Fruit fly (Drosophila melanogaster) whole organism, embryonic: Measurements from ENCODE around the gene Tango5.

Source experiments
- Asciz ChIP-seq: fragments of 200-800 bp; sonication (Bioruptor generic); optimal IDR thresholded peaks from 2 replicates; lab custom pipeline; 2017; ENCODE audit warnings: missing biosample characterization, mild to moderate bottlenecking, missing genetic modification characterization, missing genetic modification reagents
- BtbVII ChIP-seq: fragments of 200-800 bp; sonication (Bioruptor generic); optimal IDR thresholded peaks from 3 replicates; lab custom pipeline; 2017; ENCODE audit warnings: missing biosample characterization, mild to moderate bottlenecking, missing genetic modification characterization
- CG10321 ChIP-seq: fragments of 200-800 bp; sonication (Bioruptor generic); IDR thresholded peaks from 2 replicates; pipeline ENCODE4 v1.3.6; 2022; ENCODE audit warnings: missing biosample characterization, missing genetic modification characterization
- CG12104 ChIP-seq: fragments of 200-800 bp; sonication (Bioruptor generic); optimal IDR thresholded peaks from 3 replicates; lab custom pipeline; 2016; ENCODE audit warnings: missing biosample characterization, missing genetic modification characterization
- CG12236 ChIP-seq: fragments of 200-800 bp; sonication (Bioruptor generic); optimal IDR thresholded peaks from 2 replicates; lab custom pipeline; 2016; ENCODE audit warnings: missing biosample characterization, missing genetic modification characterization
- CG12391 ChIP-seq: fragments of 200-800 bp; sonication (Bioruptor generic); optimal IDR thresholded peaks from 3 replicates; lab custom pipeline; 2018; ENCODE audit warnings: missing biosample characterization, mild to moderate bottlenecking, missing genetic modification characterization, moderate library complexity
- CG13287 ChIP-seq: fragments of 200-800 bp; sonication (Bioruptor generic); IDR thresholded peaks from 2 replicates; pipeline ENCODE4 v1.3.6; 2022; ENCODE audit warnings: missing biosample characterization, missing genetic modification characterization; ENCODE audit not compliant: partially characterized antibody
- CG13894 ChIP-seq: fragments of 200-800 bp; sonication (Bioruptor generic); optimal IDR thresholded peaks from 3 replicates; lab custom pipeline; 2018; ENCODE audit warnings: missing biosample characterization, mild to moderate bottlenecking, missing genetic modification characterization, moderate library complexity
- CG14860 ChIP-seq: fragments of 200-800 bp; sonication (Bioruptor generic); IDR thresholded peaks from 3 replicates; pipeline ENCODE4 v1.3.6; 2022; ENCODE audit warnings: missing biosample characterization, missing genetic modification characterization; ENCODE audit not compliant: partially characterized antibody
- CG15514 ChIP-seq: fragments of 200-800 bp; sonication (Bioruptor generic); optimal IDR thresholded peaks from 3 replicates; lab custom pipeline; 2017; ENCODE audit warnings: missing biosample characterization, missing genetic modification characterization, mild to moderate bottlenecking, moderate library complexity, missing genetic modification reagents
- CG1792 ChIP-seq: fragments of 200-800 bp; sonication (Bioruptor generic); optimal IDR thresholded peaks from 2 replicates; lab custom pipeline; 2016; ENCODE audit warnings: missing biosample characterization, missing genetic modification characterization
- CG18262 ChIP-seq: fragments of 200-800 bp; optimal IDR thresholded peaks from 3 replicates; lab custom pipeline; 2019; ENCODE audit warnings: missing biosample characterization, mild to moderate bottlenecking, missing genetic modification characterization, moderate library complexity
- CG2129 ChIP-seq: fragments of 200-800 bp; sonication (Bioruptor generic); IDR thresholded peaks from 2 replicates; pipeline ENCODE4 v1.3.6; 2022; ENCODE audit warnings: missing biosample characterization, missing genetic modification characterization; ENCODE audit not compliant: partially characterized antibody
- CG32532 ChIP-seq: fragments of 200-800 bp; sonication (Bioruptor generic); IDR thresholded peaks from 2 replicates; pipeline ENCODE4 v1.3.6; 2022; ENCODE audit warnings: missing biosample characterization, missing genetic modification characterization
- CG32767 ChIP-seq: fragments of 200-800 bp; sonication (Bioruptor generic); IDR thresholded peaks from 2 replicates; pipeline ENCODE4 v1.3.6; 2022; ENCODE audit warnings: missing biosample characterization, missing genetic modification characterization
- CG33557 ChIP-seq: fragments of 200-800 bp; sonication (Bioruptor generic); optimal IDR thresholded peaks from 2 replicates; lab custom pipeline; 2019; ENCODE audit warnings: missing biosample characterization, mild to moderate bottlenecking, missing genetic modification characterization, moderate library complexity
- CG34224 ChIP-seq: fragments of 200-800 bp; sonication (Bioruptor generic); IDR thresholded peaks from 3 replicates; pipeline ENCODE4 v1.3.6; 2022; ENCODE audit warnings: missing biosample characterization, missing genetic modification characterization; ENCODE audit not compliant: partially characterized antibody
- CG43689 ChIP-seq: fragments of 200-800 bp; sonication (Bioruptor generic); IDR thresholded peaks from 2 replicates; pipeline ENCODE4 v1.3.6; 2022; ENCODE audit warnings: missing biosample characterization, missing genetic modification characterization
- CG7745 ChIP-seq: fragments of 200-800 bp; sonication (Bioruptor generic); optimal IDR thresholded peaks from 2 replicates; lab custom pipeline; 2018; ENCODE audit warnings: missing biosample characterization, mild to moderate bottlenecking, missing genetic modification characterization, moderate library complexity
- CG9876 ChIP-seq: fragments of 200-800 bp; sonication (Bioruptor generic); optimal IDR thresholded peaks from 2 replicates; lab custom pipeline; 2016; ENCODE audit warnings: missing biosample characterization, missing genetic modification characterization
- CG9932 ChIP-seq: fragments of 200-800 bp; sonication (Bioruptor generic); IDR thresholded peaks from 2 replicates; pipeline ENCODE4 v1.3.6; 2022; ENCODE audit warnings: missing biosample characterization, missing genetic modification characterization
- CHES-1-like ChIP-seq: fragments of 200-800 bp; sonication (Bioruptor generic); optimal IDR thresholded peaks from 2 replicates; lab custom pipeline; 2016; ENCODE audit warnings: missing biosample characterization, missing genetic modification characterization
- Dbx ChIP-seq: fragments of 200-800 bp; sonication (Bioruptor generic); IDR thresholded peaks from 3 replicates; pipeline ENCODE4 v1.3.6; 2022; ENCODE audit warnings: missing biosample characterization, missing genetic modification characterization
- Dref ChIP-seq: fragments of 200-800 bp; sonication (Bioruptor generic); IDR thresholded peaks from 2 replicates; pipeline ENCODE4 v1.3.6; 2022; ENCODE audit warnings: missing biosample characterization, missing genetic modification characterization
- Fer1 ChIP-seq: fragments of 200-800 bp; sonication (Bioruptor generic); optimal IDR thresholded peaks from 2 replicates; lab custom pipeline; 2017; ENCODE audit warnings: missing biosample characterization, mild to moderate bottlenecking, missing genetic modification characterization
- Fer2 ChIP-seq: fragments of 200-800 bp; sonication (Bioruptor generic); optimal IDR thresholded peaks from 2 replicates; lab custom pipeline; 2018; ENCODE audit warnings: missing biosample characterization, mild to moderate bottlenecking, missing genetic modification characterization, moderate library complexity
- Gsc ChIP-seq: fragments of 200-800 bp; sonication (Bioruptor generic); IDR thresholded peaks from 2 replicates; pipeline ENCODE4 v1.3.6; 2022; ENCODE audit warnings: missing biosample characterization, missing genetic modification characterization
- Hmx ChIP-seq: fragments of 200-800 bp; sonication (Bioruptor generic); optimal IDR thresholded peaks from 2 replicates; lab custom pipeline; 2016; ENCODE audit warnings: missing biosample characterization, missing genetic modification characterization
- Nf-YC ChIP-seq: fragments of 200-800 bp; optimal IDR thresholded peaks from 3 replicates; lab custom pipeline; 2019; ENCODE audit warnings: missing biosample characterization, mild to moderate bottlenecking, missing genetic modification characterization, moderate library complexity
- NfI ChIP-seq: fragments of 200-800 bp; sonication (Bioruptor generic); optimal IDR thresholded peaks from 3 replicates; lab custom pipeline; 2018; ENCODE audit warnings: missing biosample characterization, mild to moderate bottlenecking, missing genetic modification characterization, moderate library complexity
- Optix ChIP-seq: fragments of 200-800 bp; sonication (Bioruptor generic); IDR thresholded peaks from 3 replicates; pipeline ENCODE4 v1.3.6; 2022; ENCODE audit warnings: missing biosample characterization, missing genetic modification characterization
- Sry-δ ChIP-seq: fragments of 200-800 bp; sonication (Bioruptor generic); optimal IDR thresholded peaks from 2 replicates; lab custom pipeline; 2016; ENCODE audit warnings: missing biosample characterization, missing genetic modification characterization
- aop ChIP-seq: fragments of 200-800 bp; sonication (Bioruptor generic); IDR thresholded peaks from 2 replicates; pipeline ENCODE4 v1.3.6; 2022; ENCODE audit warnings: missing biosample characterization, missing genetic modification characterization
- ap ChIP-seq: fragments of 200-800 bp; sonication (Bioruptor generic); IDR thresholded peaks from 2 replicates; pipeline ENCODE4 v1.3.6; 2022; ENCODE audit warnings: missing biosample characterization, missing genetic modification characterization
- az2 ChIP-seq: fragments of 200-800 bp; sonication (Bioruptor generic); optimal IDR thresholded peaks from 3 replicates; lab custom pipeline; 2016; ENCODE audit warnings: missing biosample characterization, missing genetic modification characterization
- chn ChIP-seq: fragments of 200-800 bp; sonication (Bioruptor generic); optimal IDR thresholded peaks from 2 replicates; lab custom pipeline; 2016; ENCODE audit warnings: missing biosample characterization, missing genetic modification characterization
- dmrt11E ChIP-seq: fragments of 200-800 bp; sonication (Bioruptor generic); optimal IDR thresholded peaks from 3 replicates; lab custom pipeline; 2018; ENCODE audit warnings: missing biosample characterization, mild to moderate bottlenecking, missing genetic modification characterization, moderate library complexity
- fd64A ChIP-seq: fragments of 200-800 bp; sonication (Bioruptor generic); optimal IDR thresholded peaks from 3 replicates; lab custom pipeline; 2018; ENCODE audit warnings: missing biosample characterization, mild to moderate bottlenecking, missing genetic modification characterization
- fu2 ChIP-seq: fragments of 200-800 bp; sonication (Bioruptor generic); optimal IDR thresholded peaks from 2 replicates; lab custom pipeline; 2016; ENCODE audit warnings: missing biosample characterization, missing genetic modification characterization
- kay ChIP-seq: fragments of 200-800 bp; sonication (Bioruptor generic); optimal IDR thresholded peaks from 2 replicates; lab custom pipeline; 2016; ENCODE audit warnings: missing biosample characterization, missing genetic modification characterization
- knrl ChIP-seq: fragments of 200-800 bp; sonication (Bioruptor generic); IDR thresholded peaks from 3 replicates; pipeline ENCODE4 v1.3.6; 2022; ENCODE audit warnings: missing biosample characterization, missing genetic modification characterization; ENCODE audit not compliant: partially characterized antibody
- nerfin-1 ChIP-seq: fragments of 200-800 bp; sonication (Bioruptor generic); optimal IDR thresholded peaks from 3 replicates; lab custom pipeline; 2019; ENCODE audit warnings: missing biosample characterization, mild to moderate bottlenecking, missing genetic modification characterization, moderate library complexity
- org-1 ChIP-seq: fragments of 200-800 bp; sonication (Bioruptor generic); optimal IDR thresholded peaks from 2 replicates; lab custom pipeline; 2017; ENCODE audit warnings: missing biosample characterization, missing genetic modification characterization
- pan ChIP-seq, 4 experiments: fragments of >200 bp in 3 of 4; fragments of 200-800 bp in 1 of 4; sonication (Bioruptor generic) in 1 of 4; optimal IDR thresholded peaks in 3 of 4; IDR thresholded peaks in 1 of 4; 2 replicates each; pipeline versions ENCODE4 v1.3.6 to Lab custom; 2017 to 2022; ENCODE audit warnings: missing biosample characterization in 2 of 4, missing genetic modification characterization in 2 of 4, mixed read lengths in 1 of 4
- pum ChIP-seq: fragments of 200-800 bp; sonication (Bioruptor generic); optimal IDR thresholded peaks from 2 replicates; lab custom pipeline; 2016; ENCODE audit warnings: missing biosample characterization, missing genetic modification characterization
- rib ChIP-seq: fragments of 200-800 bp; sonication (Bioruptor generic); IDR thresholded peaks from 2 replicates; pipeline ENCODE4 v1.3.6; 2022; ENCODE audit warnings: missing biosample characterization, missing genetic modification characterization
- slp2 ChIP-seq: fragments of 200-800 bp; sonication (Bioruptor generic); optimal IDR thresholded peaks from 2 replicates; lab custom pipeline; 2016; ENCODE audit warnings: missing biosample characterization, missing genetic modification characterization
- zfh2 ChIP-seq: fragments of 200-800 bp; sonication (Bioruptor generic); optimal IDR thresholded peaks from 2 replicates; lab custom pipeline; 2016; ENCODE audit warnings: missing biosample characterization, missing genetic modification characterization

Gene Tango5

dm6 chrX:10762959-10763883 is 992 bp downstream of the Tango5 start (continued):
- TF ChIP-seq CG43689 (GFP tag; lab: Robert Waterston, UW) (no peak), CG13287 (GFP tag; lab: Robert Waterston, UW) (peak; percentile 36; the same call in 1 of the 2 replicates), Dbx (GFP tag; lab: Robert Waterston, UW) (no peak), Dref (no peak), az2 (GFP tag; lab: Kevin White, UChicago) (no peak), dmrt11E (tag; lab: Kevin White, UChicago) (no peak), fd64A (GFP tag; lab: Kevin White, UChicago) (no peak), CG10321 (GFP tag; lab: Robert Waterston, UW) (no peak), CG32767 (GFP tag; lab: Robert Waterston, UW) (no peak), org-1 (GFP tag; lab: Kevin White, UChicago) (no peak), zfh2 (no peak), chn (no peak), CHES-1-like (GFP tag; lab: Kevin White, UChicago) (no peak), aop (GFP tag; lab: Robert Waterston, UW) (no peak), CG32532 (peak; percentile 27; the same call in 1 of the 2 replicates), CG15514 (GFP tag; lab: Kevin White, UChicago) (peak; percentile 16), fu2 (GFP tag; lab: Kevin White, UChicago) (no peak), CG1792 (GFP tag; lab: Kevin White, UChicago) (no peak), slp2 (no peak), Fer1 (no peak), Optix (GFP tag; lab: Robert Waterston, UW) (no peak), pan (optimal IDR thresholded peaks at IDR 0.05; lab: Kevin White, UChicago) (no peak), pan (GFP tag; optimal IDR thresholded peaks at IDR 0.05 in 1 of 2, IDR thresholded peaks at IDR 0.05 in 1 of 2) (no peak), CG14860 (GFP tag; lab: Robert Waterston, UW) (no peak), rib (0 out of 2 replicates have a peak, but pooled peaks have one; percentile 15), CG2129 (no peak), Sry-δ (no peak), nerfin-1 (tag; lab: Kevin White, UChicago) (no peak), CG34224 (GFP tag; lab: Robert Waterston, UW) (no peak), NfI (GFP tag; lab: Kevin White, UChicago) (no peak), kay (GFP tag; lab: Kevin White, UChicago) (no peak), CG12236 (GFP tag; lab: Kevin White, UChicago) (no peak), CG9876 (no peak), Nf-YC (peak; percentile 93), CG12391 (peak; percentile 47), CG12104 (GFP tag; lab: Kevin White, UChicago) (no peak), ap (GFP tag; lab: Robert Waterston, UW) (no peak), Fer2 (tag; lab: Kevin White, UChicago) (no peak), CG33557 (GFP tag; lab: Kevin White, UChicago) (no peak), CG13894 (tag; lab: Kevin White, UChicago) (peak; percentile 39), Gsc (GFP tag; lab: Robert Waterston, UW) (no peak), CG7745 (tag; lab: Kevin White, UChicago) (no peak), Hmx (GFP tag; lab: Kevin White, UChicago) (no peak), CG9932 (no peak), knrl (GFP tag; lab: Robert Waterston, UW) (no peak), BtbVII (no peak), Asciz (GFP tag; lab: Kevin White, UChicago) (no peak), pum (GFP tag; lab: Kevin White, UChicago) (no peak), CG18262 (tag; lab: Kevin White, UChicago) (peak; percentile 41)
